Worm (Caenorhabditis elegans) whole organism, L4/young adult: ENCODE measurements around the gene pink-1.

Source experiments
- W03F9.2 ChIP-seq: fragments of 150-350 bp; optimal IDR thresholded peaks from 2 replicates; lab custom pipeline; 2014; ENCODE audit warnings: missing biosample characterization, missing genetic modification characterization
- dao-5 ChIP-seq: sonication (generic microtip); optimal IDR thresholded peaks from 2 replicates; lab custom pipeline; 2016; ENCODE audit warnings: missing genotype, missing genetic modification characterization, moderate library complexity, missing compliant biosample characterization
- him-1 ChIP-seq: sonication (generic microtip); optimal IDR thresholded peaks from 2 replicates; lab custom pipeline; 2016; ENCODE audit warnings: missing genotype, missing genetic modification reagents, missing genetic modification characterization, missing compliant biosample characterization

Gene pink-1

DNA sequence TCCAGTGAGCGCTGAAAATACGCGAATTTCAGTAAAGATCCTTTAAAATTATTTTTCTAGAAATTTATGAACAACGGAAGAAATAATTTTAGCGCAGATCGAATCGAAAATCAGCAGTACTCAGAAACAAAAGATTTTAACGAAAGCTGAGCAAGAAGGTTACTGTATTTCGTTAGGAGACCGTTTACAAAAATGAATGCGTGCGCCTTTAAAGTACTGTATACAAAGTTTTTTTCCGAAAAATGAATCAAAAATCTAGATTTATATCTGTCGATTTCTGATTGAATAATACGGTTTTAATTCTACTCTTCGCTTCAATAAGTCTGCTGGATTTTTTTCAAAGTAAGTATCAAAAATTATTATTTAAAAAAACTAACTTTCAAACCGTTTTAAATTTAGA lies 18.5 kb upstream of the pink-1 start, which contains the start of the genes EEED8.14 and EEED8.3:
EEED8.14 (minus strand) TSS at position 13 of the 400 bp plus-strand sequence.
EEED8.3 (plus strand) TSS at position 237 of the 400 bp plus-strand sequence.
- no peak for TF ChIP-seq dao-5 (tag; lab: Kevin White, UChicago)
- no peak for TF ChIP-seq him-1 (tag; lab: Kevin White, UChicago)
- TF ChIP-seq W03F9.2 (tag; lab: Kevin White, UChicago), result no peak

DNA sequence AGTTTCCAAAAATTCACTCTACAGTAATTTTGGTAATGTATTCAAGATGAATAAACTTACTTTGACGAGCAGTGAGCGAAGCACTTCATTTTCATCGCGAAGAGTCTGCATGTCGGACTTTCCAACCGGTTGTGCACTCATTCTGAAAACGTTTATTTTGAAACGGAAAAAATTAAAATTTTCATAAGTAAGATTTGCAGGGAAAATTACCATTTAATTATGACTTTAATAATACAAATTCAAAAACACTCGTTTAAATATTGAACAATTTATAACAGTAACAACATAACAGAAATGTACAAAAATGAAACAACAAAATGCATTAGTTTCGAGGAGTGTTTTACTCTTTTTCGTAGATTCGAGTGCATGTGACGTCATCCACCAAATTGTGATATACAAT lies 17.0 kb upstream of the pink-1 start, which contains the start of the genes EEED8.13 and EEED8.18:
EEED8.13 (minus strand) TSS at position 101 of the 400 bp plus-strand sequence.
EEED8.18 (minus strand) TSS at position 144 of the 400 bp plus-strand sequence.
- no peak for TF ChIP-seq W03F9.2 (tag; lab: Kevin White, UChicago)
- TF ChIP-seq him-1 (tag; lab: Kevin White, UChicago), result no peak
- TF ChIP-seq dao-5 (tag; lab: Kevin White, UChicago), result no peak

DNA sequence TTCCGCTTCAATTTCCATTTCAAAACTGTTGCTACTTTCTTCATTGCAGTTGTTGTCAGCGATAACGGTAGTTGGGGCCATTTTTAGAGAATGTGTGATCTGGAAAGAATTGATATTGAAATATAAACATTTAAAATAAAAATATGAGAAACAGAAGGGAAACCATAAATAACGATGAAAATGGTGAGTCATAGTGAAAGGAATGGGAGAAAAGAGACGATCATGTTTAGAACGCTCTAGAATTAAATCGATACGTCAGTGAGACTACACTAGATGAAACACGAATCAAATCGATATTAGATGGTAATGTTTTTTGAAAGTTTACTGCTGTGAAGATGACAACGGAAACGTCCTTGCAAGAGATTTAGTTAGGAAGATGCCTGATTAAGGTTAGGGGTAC lies 13.4 kb upstream of the pink-1 start, which contains the start of the genes EEED8.12 and EEED8.4:
EEED8.12 (minus strand) TSS at position 101 of the 400 bp plus-strand sequence.
EEED8.4 (plus strand) TSS at position 396 of the 400 bp plus-strand sequence.
- TF ChIP-seq dao-5 (tag; lab: Kevin White, UChicago), result no peak
- no peak for TF ChIP-seq W03F9.2 (tag; lab: Kevin White, UChicago)
- no peak for TF ChIP-seq him-1 (tag; lab: Kevin White, UChicago)

DNA sequence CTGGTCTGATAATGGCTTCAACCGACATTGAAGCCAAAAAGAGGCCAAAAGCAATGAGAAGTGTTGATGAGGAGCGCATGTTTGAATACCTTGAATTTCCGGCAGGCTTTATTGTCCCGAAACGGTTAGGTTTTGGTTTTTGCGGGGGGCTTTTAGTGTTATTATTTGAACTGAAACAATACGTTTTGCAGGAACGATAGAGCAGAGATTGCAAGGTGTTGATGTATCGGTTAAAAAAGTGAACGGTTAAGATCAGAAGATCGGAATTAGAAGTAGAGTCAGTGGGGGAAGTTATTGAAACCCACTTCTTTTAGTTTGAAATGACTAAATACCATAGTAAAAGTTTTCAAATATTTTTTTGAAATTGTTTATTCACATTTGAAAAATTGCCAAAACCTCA lies 12.1 kb upstream of the pink-1 start, which contains the start of gene clec-141:
clec-141 (minus strand) TSS at position 101 of the 400 bp plus-strand sequence.
- TF ChIP-seq W03F9.2 (tag; lab: Kevin White, UChicago), result no peak
- no peak for TF ChIP-seq dao-5 (tag; lab: Kevin White, UChicago)
- TF ChIP-seq him-1 (tag; lab: Kevin White, UChicago), result no peak

DNA sequence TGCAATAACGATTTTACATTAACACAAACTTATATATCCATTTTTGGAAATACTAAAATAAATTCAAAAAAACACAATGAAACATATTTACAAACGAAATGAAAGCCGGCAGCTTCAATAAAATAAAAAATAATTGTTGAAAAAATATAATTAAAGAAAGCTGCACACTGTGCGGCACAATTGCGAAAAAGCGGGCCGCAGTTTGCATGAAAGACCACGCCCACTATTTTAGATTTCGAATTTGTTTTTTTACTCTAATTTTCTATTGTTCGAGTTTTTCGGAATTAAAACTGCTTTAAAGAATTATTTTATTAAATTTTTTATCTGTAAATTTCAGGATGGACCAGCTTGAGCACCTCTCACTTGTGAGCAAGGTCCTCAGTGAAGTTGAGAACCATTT lies 3.7 kb upstream of the pink-1 start, which contains the start of gene mog-5:
mog-5 (plus strand) TSS at position 338 of the 400 bp plus-strand sequence.
- TF ChIP-seq W03F9.2 (tag; lab: Kevin White, UChicago), result no peak
- no peak for TF ChIP-seq him-1 (tag; lab: Kevin White, UChicago)
- no peak for TF ChIP-seq dao-5 (tag; lab: Kevin White, UChicago)

DNA sequence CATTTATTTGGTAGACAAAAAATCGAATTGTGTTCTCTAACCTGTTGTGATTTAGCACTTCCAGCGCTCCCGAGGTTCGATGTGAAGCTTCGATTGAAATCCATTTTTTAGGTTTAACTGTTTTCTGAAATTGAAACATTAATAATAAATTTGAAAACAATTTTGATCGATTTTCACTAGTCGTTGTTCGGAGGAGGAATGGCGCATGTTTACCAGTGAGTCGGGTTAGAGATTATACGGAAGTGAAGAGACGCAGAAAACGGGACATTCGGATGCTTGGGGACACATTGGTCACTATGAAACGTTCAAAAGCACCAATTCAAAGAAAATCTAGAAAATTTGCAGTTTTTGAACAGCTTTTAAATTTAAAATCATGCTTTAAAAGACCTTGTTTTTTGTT lies 3.3 kb upstream of the pink-1 start, which contains the start of gene fbxl-3:
fbxl-3 (minus strand) TSS at position 124 of the 400 bp plus-strand sequence.
- TF ChIP-seq him-1 (tag; lab: Kevin White, UChicago), result no peak

DNA sequence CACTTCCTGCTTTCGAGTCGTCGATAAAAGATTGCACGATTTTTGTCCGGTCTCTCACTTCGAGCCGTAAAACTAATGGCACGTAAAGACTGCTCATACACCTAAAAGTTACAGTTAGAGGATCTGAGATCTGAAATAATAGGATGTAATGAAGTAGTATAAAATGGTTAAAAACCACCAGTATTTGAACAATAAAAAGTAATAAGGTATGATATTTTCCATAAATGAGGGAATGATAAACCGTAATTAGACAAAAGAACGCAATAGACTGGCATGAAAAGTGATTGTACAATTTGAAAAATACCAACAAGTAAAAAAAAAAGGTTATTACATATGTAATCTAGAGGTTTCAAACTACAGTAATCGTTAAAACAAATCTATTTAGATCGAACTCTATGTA lies 2.4 kb downstream of the pink-1 start, which contains the start of gene brap-2:
brap-2 (minus strand) TSS at position 101 of the 400 bp plus-strand sequence.
- TF ChIP-seq W03F9.2 (tag; lab: Kevin White, UChicago) (no peak), dao-5 (tag; lab: Kevin White, UChicago) (no peak), him-1 (tag; lab: Kevin White, UChicago) (no peak)

DNA sequence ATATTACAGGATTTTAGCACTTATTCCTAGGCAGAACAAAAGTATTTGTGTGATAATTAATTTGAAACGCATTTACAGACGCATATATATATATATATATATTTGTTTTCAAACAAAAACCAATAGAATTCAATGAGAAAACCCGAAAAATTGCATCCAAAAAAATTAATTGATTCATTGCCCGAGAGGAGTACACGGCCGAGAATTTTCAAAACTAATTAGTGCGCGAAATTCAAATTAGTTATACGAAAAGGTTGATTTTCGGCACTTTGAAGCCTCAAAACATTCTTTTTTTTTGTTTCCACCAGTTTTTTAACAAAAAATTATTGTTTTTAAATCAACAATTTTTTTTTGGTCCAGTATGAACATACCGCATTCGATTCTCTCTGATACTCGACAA lies 4.0 kb downstream of the pink-1 start:
- TF ChIP-seq dao-5 (tag; lab: Kevin White, UChicago), result no peak
- TF ChIP-seq him-1 (tag; lab: Kevin White, UChicago), result no peak
- no peak for TF ChIP-seq W03F9.2 (tag; lab: Kevin White, UChicago)

DNA sequence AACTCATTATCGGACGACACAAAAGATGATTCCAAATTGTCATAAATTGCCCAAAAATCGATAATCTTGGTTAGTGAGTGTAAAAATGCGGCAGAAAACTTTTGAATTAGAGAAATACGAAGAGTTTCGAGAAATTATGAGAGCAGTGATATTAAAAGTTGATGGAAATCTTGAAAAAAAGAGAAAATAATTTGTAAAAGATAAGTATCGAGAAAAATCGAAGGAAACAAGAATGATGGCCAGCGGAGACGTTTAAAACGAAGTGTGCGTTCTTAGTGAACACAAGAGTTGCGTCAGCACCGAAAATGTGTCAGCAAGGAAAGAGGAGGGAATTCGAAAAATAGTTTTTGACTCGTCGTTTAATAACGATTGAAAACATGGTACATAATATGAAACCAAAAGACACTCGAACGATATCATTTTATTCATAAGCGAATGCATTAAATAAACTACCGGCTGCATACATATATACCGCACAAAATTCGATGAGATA lies 5.6 kb downstream of the pink-1 start, which contains the start of gene ndx-6:
ndx-6 (minus strand) TSS at position 51 of the 493 bp plus-strand sequence.
- TF ChIP-seq dao-5 (tag; lab: Kevin White, UChicago), result no peak
- peak; percentile 24 for TF ChIP-seq him-1 (tag; lab: Kevin White, UChicago)
- TF ChIP-seq W03F9.2 (tag; lab: Kevin White, UChicago), result peak; percentile 72

DNA sequence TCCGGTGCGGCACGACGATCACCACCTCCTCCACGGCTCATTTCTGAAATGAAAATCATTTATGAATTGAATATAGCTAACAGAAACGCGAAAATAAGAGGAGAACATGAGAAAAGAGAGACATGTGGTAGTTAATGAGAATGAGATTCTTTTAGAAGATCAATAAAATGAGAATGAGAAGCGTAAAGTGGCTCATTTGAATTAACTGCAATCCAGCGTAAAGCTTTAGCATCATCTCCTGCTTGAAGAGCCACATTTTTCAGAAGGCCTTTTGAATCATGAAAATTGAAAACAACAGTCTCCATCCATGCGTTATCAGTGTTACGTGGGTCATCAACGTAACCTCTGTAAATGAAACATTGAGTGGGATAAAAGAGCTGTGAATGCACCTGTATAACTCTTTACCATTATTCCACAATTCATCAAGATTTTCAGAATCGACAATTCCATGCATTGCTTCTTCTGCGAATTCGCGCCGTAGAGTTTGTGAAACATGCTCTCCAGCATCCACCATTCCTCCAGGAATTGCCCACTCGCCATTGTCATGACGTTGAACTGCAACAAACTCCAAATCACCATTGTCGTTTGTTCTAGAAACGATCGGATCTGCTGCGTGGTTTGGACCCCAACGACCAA lies 6.6 kb downstream of the pink-1 start, which contains the start of gene rsp-4:
rsp-4 (minus strand) TSS at position 51 of the 636 bp plus-strand sequence.
- TF ChIP-seq dao-5 (tag; lab: Kevin White, UChicago) (no peak), W03F9.2 (tag; lab: Kevin White, UChicago) (no peak), him-1 (tag; lab: Kevin White, UChicago) (no peak)

DNA sequence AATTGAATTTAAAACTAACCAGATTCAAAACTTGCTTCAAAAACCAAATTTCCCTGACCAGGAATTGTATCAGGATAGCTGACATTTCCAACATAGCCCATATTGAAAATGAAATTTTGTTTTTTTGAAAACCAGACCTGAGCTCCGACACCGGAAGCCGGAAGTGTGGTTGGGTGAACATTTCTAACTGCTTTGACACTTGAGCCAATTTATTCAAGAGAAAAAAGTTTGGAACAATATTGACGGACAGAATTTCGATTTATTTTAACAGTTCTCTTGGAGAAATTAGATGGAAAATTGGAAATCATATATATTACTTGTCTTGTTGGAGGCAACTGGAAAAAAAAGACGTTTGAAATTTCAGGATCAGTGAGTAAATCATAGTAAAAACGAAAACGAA lies 8.3 kb downstream of the pink-1 start, which contains the start of gene ccpp-6:
ccpp-6 (minus strand) TSS at position 101 of the 400 bp plus-strand sequence.
- TF ChIP-seq dao-5 (tag; lab: Kevin White, UChicago) (no peak), W03F9.2 (tag; lab: Kevin White, UChicago) (no peak), him-1 (tag; lab: Kevin White, UChicago) (no peak)

DNA sequence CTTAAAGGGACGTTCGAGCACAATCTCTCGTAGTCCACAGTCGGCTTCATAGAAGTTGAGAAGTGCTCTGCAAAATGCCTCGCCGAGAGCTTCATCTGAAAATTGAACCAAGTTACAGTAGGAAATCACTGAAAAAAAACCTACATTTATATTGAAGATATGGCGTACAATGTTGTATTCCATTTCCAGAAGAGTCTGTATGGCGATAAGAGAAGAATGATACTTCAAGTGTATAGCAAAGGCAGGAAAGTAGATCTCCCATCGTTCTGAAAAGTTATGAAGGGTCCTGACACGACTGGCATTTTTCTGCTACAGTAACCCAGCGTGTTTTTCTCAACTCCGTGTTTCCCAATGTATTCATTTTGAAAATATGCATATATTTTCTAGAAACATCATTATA lies 11.2 kb downstream of the pink-1 start:
- TF ChIP-seq dao-5 (tag; lab: Kevin White, UChicago), result no peak
- no peak for TF ChIP-seq W03F9.2 (tag; lab: Kevin White, UChicago)
- TF ChIP-seq him-1 (tag; lab: Kevin White, UChicago), result no peak

DNA sequence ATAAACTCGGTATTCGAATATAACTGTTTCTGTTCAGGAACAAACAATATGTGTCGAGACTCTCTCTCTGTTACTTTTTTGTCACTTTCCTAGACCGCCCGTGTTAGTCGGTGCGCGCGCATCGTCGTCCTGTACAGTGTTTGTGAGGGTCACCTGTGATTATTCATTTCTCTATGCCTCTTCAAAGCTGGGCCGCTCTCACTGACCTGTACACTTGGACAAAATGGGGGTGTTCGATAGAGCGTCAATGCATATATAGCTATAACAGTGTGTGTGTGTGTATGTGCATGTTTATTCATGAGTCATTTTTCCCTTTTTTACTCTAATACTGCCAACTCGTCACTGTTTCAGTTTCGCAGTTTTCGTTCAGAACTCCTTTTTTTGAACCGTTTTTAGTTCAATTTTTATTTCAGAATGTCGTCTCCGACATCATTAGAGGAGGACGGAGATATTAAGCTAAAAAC lies 15.8 kb downstream of the pink-1 start, which contains the start of gene pkc-3:
pkc-3 (plus strand) TSS at position 414 of the 464 bp plus-strand sequence.
- TF ChIP-seq him-1 (tag; lab: Kevin White, UChicago), result no peak
- no peak for TF ChIP-seq dao-5 (tag; lab: Kevin White, UChicago)
- TF ChIP-seq W03F9.2 (tag; lab: Kevin White, UChicago), result no peak
